Worm (Caenorhabditis elegans) whole organism, L1 larva: ENCODE data around the gene pcp-1.

Experiments
- C04F5.9 ChIP-seq: sonication (generic microtip); optimal IDR thresholded peaks from 2 replicates; lab custom pipeline; 2016; ENCODE audit warnings: missing genetic modification characterization, missing compliant biosample characterization
- C16A3.4 ChIP-seq: fragments of 150-350 bp; optimal IDR thresholded peaks from 2 replicates; lab custom pipeline; 2014; ENCODE audit warnings: missing biosample characterization, missing genetic modification characterization
- C34B4.2 ChIP-seq: sonication (generic microtip); optimal IDR thresholded peaks from 2 replicates; lab custom pipeline; 2017; ENCODE audit warnings: mild to moderate bottlenecking, missing genetic modification characterization, missing compliant biosample characterization
- F16B12.6 ChIP-seq: fragments of 150-350 bp; optimal IDR thresholded peaks from 2 replicates; lab custom pipeline; 2014; ENCODE audit warnings: missing biosample characterization, missing genetic modification characterization
- Y116A8C.19 ChIP-seq: sonication (generic microtip); optimal IDR thresholded peaks from 2 replicates; lab custom pipeline; 2016; ENCODE audit warnings: missing compliant biosample characterization, missing genetic modification characterization, borderline replicate concordance
- aha-1 ChIP-seq: fragments of 150-350 bp; optimal IDR thresholded peaks from 2 replicates; lab custom pipeline; 2014; ENCODE audit warnings: missing biosample characterization, missing genetic modification characterization
- alr-1 ChIP-seq: fragments of 200-800 bp; sonication (Bioruptor generic); optimal IDR thresholded peaks from 2 replicates; lab custom pipeline; 2018; ENCODE audit warnings: borderline replicate concordance, mild to moderate bottlenecking, missing genetic modification characterization, missing compliant biosample characterization
- aly-2 ChIP-seq: fragments of 150-350 bp; optimal IDR thresholded peaks from 2 replicates; lab custom pipeline; 2014; ENCODE audit warnings: missing biosample characterization, missing genetic modification characterization
- ceh-8 ChIP-seq: fragments of 200-800 bp; sonication (Bioruptor generic); optimal IDR thresholded peaks from 2 replicates; lab custom pipeline; 2018; ENCODE audit warnings: mild to moderate bottlenecking, missing genetic modification characterization, moderate library complexity, missing compliant biosample characterization
- ceh-82 ChIP-seq, 3 experiments: fragments of 150-350 bp in 1 of 3; sonication (generic microtip) in 2 of 3; optimal IDR thresholded peaks; 2 replicates each; lab custom pipeline; 2014 to 2017; ENCODE audit warnings: missing biosample characterization in 3 of 3, missing genetic modification characterization in 3 of 3
- ceh-90 ChIP-seq: sonication (generic microtip); optimal IDR thresholded peaks from 2 replicates; lab custom pipeline; 2016; ENCODE audit warnings: missing genetic modification characterization, missing compliant biosample characterization
- dpl-1 ChIP-seq, 3 experiments: fragments of 150-350 bp in 2 of 3; sonication (generic microtip) in 1 of 3; optimal IDR thresholded peaks; 2 replicates each; lab custom pipeline; 2014 to 2017; ENCODE audit warnings: missing biosample characterization in 3 of 3, missing genetic modification characterization in 3 of 3, missing genetic modification reagents in 3 of 3
- efl-3 ChIP-seq: fragments of 200-800 bp; sonication (Bioruptor generic); optimal IDR thresholded peaks from 2 replicates; lab custom pipeline; 2018; ENCODE audit warnings: mild to moderate bottlenecking, missing genetic modification characterization, missing compliant biosample characterization
- egl-13 ChIP-seq: sonication (generic microtip); optimal IDR thresholded peaks from 2 replicates; lab custom pipeline; 2016; ENCODE audit warnings: missing genotype, missing genetic modification reagents, missing genetic modification characterization, missing compliant biosample characterization
- elt-2 ChIP-seq: sonication (generic microtip); optimal IDR thresholded peaks from 2 replicates; lab custom pipeline; 2016; ENCODE audit warnings: missing genetic modification characterization, mild to moderate bottlenecking, inconsistent platforms, missing compliant biosample characterization, missing genetic modification reagents
- elt-3 ChIP-seq, 6 experiments: fragments of 150-350 bp in 1 of 6; sonication (generic microtip); optimal IDR thresholded peaks; 2 replicates each; lab custom pipeline; 2017 to 2018; ENCODE audit warnings: missing biosample characterization in 6 of 6, missing genetic modification characterization in 6 of 6, inconsistent platforms in 1 of 6
- ets-5 ChIP-seq: fragments of 200-800 bp; sonication (Bioruptor generic); IDR thresholded peaks from 2 replicates; pipeline ENCODE4 v1.3.6; 2022; ENCODE audit warnings: missing genetic modification characterization, missing compliant biosample characterization
- fkh-10 ChIP-seq: sonication (generic microtip); optimal IDR thresholded peaks from 2 replicates; lab custom pipeline; 2017; ENCODE audit warnings: missing biosample characterization, missing genetic modification reagents, missing genetic modification characterization
- fkh-8 ChIP-seq: sonication (generic microtip); optimal IDR thresholded peaks from 2 replicates; lab custom pipeline; 2016; ENCODE audit warnings: mild to moderate bottlenecking, missing genetic modification characterization, missing compliant biosample characterization
- fos-1 ChIP-seq: fragments of 150-350 bp; optimal IDR thresholded peaks from 2 replicates; lab custom pipeline; 2014; ENCODE audit warnings: missing biosample characterization, missing genetic modification characterization
- grh-1 ChIP-seq: fragments of 200-800 bp; sonication (Bioruptor generic); IDR thresholded peaks from 2 replicates; pipeline ENCODE4 v1.3.6; 2022; ENCODE audit warnings: missing genetic modification reagents, missing genetic modification characterization, missing compliant biosample characterization
- hlh-17 ChIP-seq: fragments of 200-800 bp; sonication (Bioruptor generic); optimal IDR thresholded peaks from 2 replicates; lab custom pipeline; 2018; ENCODE audit warnings: missing genetic modification characterization, mild to moderate bottlenecking, missing compliant biosample characterization, moderate library complexity, borderline replicate concordance
- hpl-2 ChIP-seq: fragments of 150-350 bp; optimal IDR thresholded peaks from 2 replicates; lab custom pipeline; 2014; ENCODE audit warnings: missing biosample characterization, missing genetic modification reagents, missing genetic modification characterization
- irx-1 ChIP-seq: sonication (generic microtip); optimal IDR thresholded peaks from 2 replicates; lab custom pipeline; 2016; ENCODE audit warnings: missing genetic modification characterization, missing compliant biosample characterization
- lin-14 ChIP-seq: fragments of 200-800 bp; sonication (Bioruptor generic); optimal IDR thresholded peaks from 2 replicates; lab custom pipeline; 2018; ENCODE audit warnings: mild to moderate bottlenecking, missing genetic modification characterization, moderate library complexity, missing compliant biosample characterization
- lin-35 ChIP-seq, 2 experiments: fragments of 150-350 bp; optimal IDR thresholded peaks; 2 replicates each; lab custom pipeline; 2014; ENCODE audit warnings: missing biosample characterization in 2 of 2, missing genetic modification characterization in 2 of 2, missing genetic modification reagents in 2 of 2
- lin-39 ChIP-seq: fragments of 150-350 bp; optimal IDR thresholded peaks from 2 replicates; lab custom pipeline; 2014; ENCODE audit warnings: missing biosample characterization, missing genetic modification reagents, missing genetic modification characterization
- lir-3 ChIP-seq: sonication (generic microtip); optimal IDR thresholded peaks from 2 replicates; lab custom pipeline; 2016; ENCODE audit warnings: mild to moderate bottlenecking, missing genetic modification characterization, moderate library complexity, missing compliant biosample characterization; ENCODE audit not compliant: poor library complexity
- lsy-2 ChIP-seq, 2 experiments: fragments of 150-350 bp; optimal IDR thresholded peaks; 2 replicates each; lab custom pipeline; 2014; ENCODE audit warnings: missing biosample characterization in 2 of 2, missing genetic modification characterization in 2 of 2
- mab-9 ChIP-seq: fragments of 200-800 bp; sonication (Bioruptor generic); IDR thresholded peaks from 2 replicates; pipeline ENCODE4 v1.3.6; 2022; ENCODE audit warnings: missing genetic modification reagents, missing genetic modification characterization, missing compliant biosample characterization
- mdl-1 ChIP-seq, 2 experiments: fragments of 150-350 bp; optimal IDR thresholded peaks; 2 replicates each; lab custom pipeline; 2014 to 2017; ENCODE audit warnings: missing biosample characterization in 2 of 2, missing genetic modification characterization in 2 of 2, inconsistent platforms in 1 of 2
- mef-2 ChIP-seq: fragments of 150-350 bp; optimal IDR thresholded peaks from 2 replicates; lab custom pipeline; 2014; ENCODE audit warnings: missing biosample characterization, missing genetic modification characterization
- nhr-11 ChIP-seq: fragments of 150-350 bp; optimal IDR thresholded peaks from 2 replicates; lab custom pipeline; 2014; ENCODE audit warnings: missing biosample characterization, missing genetic modification characterization
- nhr-19 ChIP-seq: fragments of 200-800 bp; sonication (Bioruptor generic); conservative IDR thresholded peaks from 2 replicates; pipeline ENCODE4 v1.3.6; 2022; ENCODE audit warnings: missing genetic modification characterization, missing compliant biosample characterization
- nhr-20 ChIP-seq: sonication (generic microtip); optimal IDR thresholded peaks from 2 replicates; lab custom pipeline; 2016; ENCODE audit warnings: mild to moderate bottlenecking, missing genetic modification characterization, missing compliant biosample characterization
- nhr-237 ChIP-seq: fragments of 150-350 bp; optimal IDR thresholded peaks from 2 replicates; lab custom pipeline; 2014; ENCODE audit warnings: missing biosample characterization, missing genetic modification characterization
- nhr-28 ChIP-seq: fragments of 150-350 bp; optimal IDR thresholded peaks from 2 replicates; lab custom pipeline; 2014; ENCODE audit warnings: missing biosample characterization, missing genetic modification characterization
- nhr-71 ChIP-seq: sonication (generic microtip); optimal IDR thresholded peaks from 2 replicates; lab custom pipeline; 2016; ENCODE audit warnings: mild to moderate bottlenecking, missing genetic modification characterization, moderate library complexity, missing compliant biosample characterization
- nhr-76 ChIP-seq: sonication (generic microtip); optimal IDR thresholded peaks from 2 replicates; lab custom pipeline; 2017; ENCODE audit warnings: missing biosample characterization, missing genetic modification characterization
- nhr-90 ChIP-seq: sonication (generic microtip); optimal IDR thresholded peaks from 2 replicates; lab custom pipeline; 2016; ENCODE audit warnings: mild to moderate bottlenecking, missing genetic modification characterization, missing compliant biosample characterization; ENCODE audit not compliant: poor library complexity
- skn-1 ChIP-seq: fragments of 150-350 bp; optimal IDR thresholded peaks from 2 replicates; lab custom pipeline; 2014; ENCODE audit warnings: missing biosample characterization, missing genetic modification characterization
- snu-23 ChIP-seq: sonication (generic microtip); optimal IDR thresholded peaks from 2 replicates; lab custom pipeline; 2016; ENCODE audit warnings: missing genetic modification characterization, missing compliant biosample characterization
- sox-4 ChIP-seq: sonication (generic microtip); optimal IDR thresholded peaks from 2 replicates; lab custom pipeline; 2016; ENCODE audit warnings: missing genetic modification characterization, missing compliant biosample characterization
- swsn-7 ChIP-seq: sonication (generic microtip); optimal IDR thresholded peaks from 2 replicates; lab custom pipeline; 2016; ENCODE audit warnings: missing genetic modification characterization, missing compliant biosample characterization
- tlp-1 ChIP-seq: fragments of 150-350 bp; optimal IDR thresholded peaks from 2 replicates; lab custom pipeline; 2014; ENCODE audit warnings: missing biosample characterization, missing genetic modification characterization
- unc-130 ChIP-seq: fragments of 150-350 bp; optimal IDR thresholded peaks from 2 replicates; lab custom pipeline; 2017; ENCODE audit warnings: missing biosample characterization, missing genetic modification characterization, inconsistent platforms
- unc-30 ChIP-seq: sonication (generic microtip); optimal IDR thresholded peaks from 2 replicates; lab custom pipeline; 2017; ENCODE audit warnings: missing biosample characterization, missing genetic modification characterization
- unc-98 ChIP-seq: fragments of 200-800 bp; sonication (Bioruptor generic); IDR thresholded peaks from 2 replicates; pipeline ENCODE4 v1.3.6; 2022; ENCODE audit warnings: missing genetic modification characterization, missing compliant biosample characterization
- vab-15 ChIP-seq: sonication (generic microtip); optimal IDR thresholded peaks from 2 replicates; lab custom pipeline; 2017; ENCODE audit warnings: missing genotype, mild to moderate bottlenecking, missing genetic modification characterization, missing compliant biosample characterization
- zag-1 ChIP-seq: fragments of 150-350 bp; optimal IDR thresholded peaks from 2 replicates; lab custom pipeline; 2014; ENCODE audit warnings: missing biosample characterization, missing genetic modification characterization
- zip-4 ChIP-seq: fragments of 200-800 bp; sonication (Bioruptor generic); optimal IDR thresholded peaks from 2 replicates; lab custom pipeline; 2018; ENCODE audit warnings: mild to moderate bottlenecking, missing genetic modification characterization, moderate library complexity, missing compliant biosample characterization

pcp-1 gene

ce11 chrIII:7710066-7710465 is 48.6 kb upstream of the pcp-1 start (continued):
- TF ChIP-seq mab-9 (GFP tag; lab: Robert Waterston, UW) (peak; percentile 51; the same call in 1 of the 2 replicates), snu-23 (GFP tag; lab: Kevin White, UChicago) (peak; percentile 83), Y116A8C.19 (no peak), ceh-82 (tag; optimal IDR thresholded peaks at IDR 0.05; lab: Kevin White, UChicago) (peak; percentile 66 to 75 (median 70)), ceh-8 (GFP tag; lab: Kevin White, UChicago) (no peak), efl-3 (no peak), unc-30 (tag; lab: Kevin White, UChicago) (no peak), nhr-11 (tag; lab: Kevin White, UChicago) (no peak), mef-2 (tag; lab: Kevin White, UChicago) (peak; percentile 44), lin-14 (GFP tag; lab: Kevin White, UChicago) (peak; percentile 89), zag-1 (tag; lab: Kevin White, UChicago) (no peak), aly-2 (peak; percentile 54), nhr-28 (tag; lab: Kevin White, UChicago) (no peak), fkh-10 (GFP tag; lab: Kevin White, UChicago) (no peak), hpl-2 (GFP tag; lab: Kevin White, UChicago) (peak; percentile 80), lsy-2 (tag; optimal IDR thresholded peaks at IDR 0.05; lab: Kevin White, UChicago) (peak; percentile 82 to 86), nhr-71 (tag; lab: Kevin White, UChicago) (peak; percentile 89), sox-4 (tag; lab: Kevin White, UChicago) (no peak), swsn-7 (tag; lab: Kevin White, UChicago) (peak; percentile 83), elt-3 (tag; optimal IDR thresholded peaks at IDR 0.05; lab: Kevin White, UChicago) (peak in 1 of 6 experiments; percentile 9), zip-4 (GFP tag; lab: Kevin White, UChicago) (no peak), tlp-1 (no peak), F16B12.6 (tag; lab: Kevin White, UChicago) (peak; percentile 76), grh-1 (GFP tag; lab: Robert Waterston, UW) (peak; percentile 44), alr-1 (tag; lab: Kevin White, UChicago) (no peak), fos-1 (tag; lab: Kevin White, UChicago) (peak; percentile 67), lir-3 (tag; lab: Kevin White, UChicago) (peak; percentile 78), dpl-1 (GFP tag; optimal IDR thresholded peaks at IDR 0.05; lab: Kevin White, UChicago) (peak; percentile 74 to 76 (median 75)), C34B4.2 (tag; lab: Kevin White, UChicago) (no peak), ceh-90 (tag; lab: Kevin White, UChicago) (no peak), vab-15 (tag; lab: Kevin White, UChicago) (peak; percentile 14), C16A3.4 (peak; percentile 77), unc-130 (tag; lab: Kevin White, UChicago) (peak; percentile 49), egl-13 (tag; lab: Kevin White, UChicago) (no peak), unc-98 (GFP tag; lab: Robert Waterston, UW) (no peak), nhr-76 (tag; lab: Kevin White, UChicago) (no peak), ets-5 (GFP tag; lab: Robert Waterston, UW) (no peak), C04F5.9 (no peak), fkh-8 (tag; lab: Kevin White, UChicago) (peak; percentile 77), nhr-19 (GFP tag; lab: Robert Waterston, UW) (peak; percentile 67), lin-39 (tag; lab: Kevin White, UChicago) (no peak), skn-1 (tag; lab: Kevin White, UChicago) (peak; percentile 1), mdl-1 (tag; optimal IDR thresholded peaks at IDR 0.05; lab: Kevin White, UChicago) (peak in 1 of 2 experiments; percentile 65), elt-2 (tag; lab: Kevin White, UChicago) (no peak), aha-1 (tag; lab: Kevin White, UChicago) (no peak), lin-35 (GFP tag; optimal IDR thresholded peaks at IDR 0.05; lab: Kevin White, UChicago) (peak; percentile 73 to 91), hlh-17 (no peak), nhr-90 (peak; percentile 42), nhr-20 (tag; lab: Kevin White, UChicago) (peak; percentile 80), irx-1 (peak; percentile 6), nhr-237 (no peak)
